Worm (Caenorhabditis elegans) whole organism, mixed stage, embryonic: ENCODE measurements around the gene K10C2.6.

ENCODE experiments used
- blmp-1 ChIP-seq: fragments of 150-350 bp; optimal IDR thresholded peaks from 2 replicates; lab custom pipeline; 2014; ENCODE audit warnings: missing biosample characterization, missing genetic modification characterization
- ceh-39 ChIP-seq: fragments of 150-350 bp; optimal IDR thresholded peaks from 2 replicates; lab custom pipeline; 2014; ENCODE audit warnings: missing biosample characterization, missing genetic modification characterization
- ces-1 ChIP-seq: fragments of 150-350 bp; optimal IDR thresholded peaks from 2 replicates; lab custom pipeline; 2014; ENCODE audit warnings: missing biosample characterization, missing genetic modification reagents, missing genetic modification characterization
- lin-13 ChIP-seq: fragments of 150-350 bp; optimal IDR thresholded peaks from 2 replicates; lab custom pipeline; 2014; ENCODE audit warnings: missing biosample characterization, missing genetic modification characterization
- lin-32 ChIP-seq: fragments of 200-800 bp; sonication (Bioruptor generic); optimal IDR thresholded peaks from 2 replicates; lab custom pipeline; 2018; ENCODE audit warnings: mild to moderate bottlenecking, missing genetic modification characterization, missing compliant biosample characterization
- mep-1 ChIP-seq: fragments of 150-350 bp; optimal IDR thresholded peaks from 2 replicates; lab custom pipeline; 2017; ENCODE audit warnings: missing biosample characterization, missing genetic modification reagents, missing genetic modification characterization, inconsistent platforms
- nhr-12 ChIP-seq: fragments of 150-350 bp; optimal IDR thresholded peaks from 2 replicates; lab custom pipeline; 2014; ENCODE audit warnings: missing biosample characterization, missing genetic modification characterization
- nhr-237 ChIP-seq: fragments of 150-350 bp; optimal IDR thresholded peaks from 2 replicates; lab custom pipeline; 2014; ENCODE audit warnings: missing biosample characterization, missing genetic modification characterization
- nhr-76 ChIP-seq: sonication (generic microtip); optimal IDR thresholded peaks from 2 replicates; lab custom pipeline; 2017; ENCODE audit warnings: missing biosample characterization, missing genetic modification characterization
- unc-62 ChIP-seq: fragments of 150-350 bp; optimal IDR thresholded peaks from 2 replicates; lab custom pipeline; 2014; ENCODE audit warnings: missing biosample characterization, missing genetic modification reagents, missing genetic modification characterization
- ztf-11 ChIP-seq: fragments of 150-350 bp; optimal IDR thresholded peaks from 2 replicates; lab custom pipeline; 2014; ENCODE audit warnings: missing biosample characterization, missing genetic modification characterization

- TF ChIP-seq lin-13 (tag; lab: Kevin White, UChicago) (no peak), ceh-39 (tag; lab: Kevin White, UChicago) (no peak), nhr-237 (tag; lab: Kevin White, UChicago) (no peak), nhr-12 (tag; lab: Kevin White, UChicago) (no peak), ces-1 (GFP tag; lab: Kevin White, UChicago) (no peak), ztf-11 (tag; lab: Kevin White, UChicago) (no peak), lin-32 (GFP tag; lab: Kevin White, UChicago) (no peak), mep-1 (no peak), nhr-76 (no peak), unc-62 (no peak), blmp-1 (tag; lab: Kevin White, UChicago) (no peak)
Measured at ce11 chrX:6460123-6460522, 8.9 kb downstream of the K10C2.6 start.
